Worm (Caenorhabditis elegans) whole organism, late embryonic: Measurements from ENCODE around the gene Y38H6C.4.

Source experiments
- hlh-15 ChIP-seq: sonication (generic microtip); optimal IDR thresholded peaks from 2 replicates; lab custom pipeline; 2016; ENCODE audit warnings: missing genetic modification characterization, missing compliant biosample characterization
- hlh-6 ChIP-seq: sonication (generic microtip); optimal IDR thresholded peaks from 2 replicates; lab custom pipeline; 2016; ENCODE audit warnings: missing genotype, missing genetic modification characterization, missing compliant biosample characterization
- madf-2 ChIP-seq: sonication (generic microtip); optimal IDR thresholded peaks from 2 replicates; lab custom pipeline; 2017; ENCODE audit warnings: missing genetic modification characterization, missing compliant biosample characterization
- sdc-2 ChIP-seq: sonication (generic microtip); optimal IDR thresholded peaks from 2 replicates; lab custom pipeline; 2016; ENCODE audit warnings: missing genotype, missing genetic modification characterization, missing compliant biosample characterization
- sox-2 ChIP-seq: fragments of 200-800 bp; sonication (Bioruptor generic); IDR thresholded peaks from 2 replicates; pipeline ENCODE4 v1.3.6; 2022; ENCODE audit warnings: missing genetic modification reagents, missing genetic modification characterization, missing compliant biosample characterization
- unc-3 ChIP-seq, 2 experiments: fragments of 200-800 bp in 1 of 2; sonication (Bioruptor generic) in 1 of 2; sonication (generic microtip) in 1 of 2; conservative IDR thresholded peaks in 1 of 2; optimal IDR thresholded peaks in 1 of 2; 2 replicates each; pipeline versions ENCODE4 v1.3.6 to Lab custom; 2016 to 2022; ENCODE audit warnings: missing compliant biosample characterization in 2 of 2, missing genetic modification characterization in 2 of 2, missing genetic modification reagents in 1 of 2

The Y38H6C.4 gene

ce11 chrV:20457155-20457554 lies 47.7 kb downstream of the Y38H6C.4 start (continued):
- TF ChIP-seq hlh-15 (tag; lab: Kevin White, UChicago) (no peak), sox-2 (GFP tag; lab: Robert Waterston, UW) (no peak), unc-3 (GFP tag; conservative IDR thresholded peaks at IDR 0.05; lab: Robert Waterston, UW) (no peak), unc-3 (tag; optimal IDR thresholded peaks at IDR 0.05; lab: Kevin White, UChicago) (no peak)

DNA sequence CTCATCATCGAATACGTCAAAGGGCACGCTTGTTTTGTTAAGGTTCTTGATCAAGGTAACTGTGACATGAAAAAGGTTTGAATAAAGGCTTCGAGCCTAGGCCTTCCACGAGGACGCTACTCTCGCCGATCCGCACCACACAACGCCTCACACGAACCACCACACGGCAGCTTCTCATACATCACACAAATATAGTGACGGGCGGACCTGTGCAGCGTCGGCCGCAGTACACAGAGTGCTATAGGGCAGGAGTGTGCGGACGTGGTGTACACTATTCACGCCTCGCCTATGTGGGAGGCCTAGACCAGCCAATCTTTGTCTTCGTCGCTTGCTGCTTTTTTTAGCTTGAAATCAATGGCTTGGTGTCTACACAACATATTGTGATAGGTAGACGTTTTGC lies 49.3 kb downstream of the Y38H6C.4 start:
- TF ChIP-seq sdc-2 (tag; lab: Kevin White, UChicago) (peak; percentile 25), hlh-6 (peak; percentile 12), madf-2 (tag; lab: Kevin White, UChicago) (no peak)
